Fruit fly (Drosophila melanogaster) whole organism, embryonic: ENCODE data around the gene cry.

Source experiments
- Antp ChIP-seq: fragments of 200-800 bp; sonication (Bioruptor generic); optimal IDR thresholded peaks from 3 replicates; lab custom pipeline; 2016; ENCODE audit warnings: missing biosample characterization, missing genetic modification characterization
- Atf6 ChIP-seq: fragments of 200-800 bp; sonication (Bioruptor generic); IDR thresholded peaks from 2 replicates; pipeline ENCODE4 v1.3.6; 2022; ENCODE audit warnings: missing biosample characterization, missing genetic modification characterization
- CG10209 ChIP-seq: fragments of 200-800 bp; sonication (Bioruptor generic); optimal IDR thresholded peaks from 3 replicates; lab custom pipeline; 2017; ENCODE audit warnings: missing biosample characterization, mild to moderate bottlenecking, missing genetic modification characterization, missing genetic modification reagents
- CG11247 ChIP-seq: fragments of 200-800 bp; sonication (Bioruptor generic); IDR thresholded peaks from 2 replicates; pipeline ENCODE4 v1.3.6; 2022; ENCODE audit warnings: missing biosample characterization, missing genetic modification characterization
- CG11696 ChIP-seq: fragments of 200-800 bp; sonication (Bioruptor generic); IDR thresholded peaks from 2 replicates; pipeline ENCODE4 v1.3.6; 2022; ENCODE audit warnings: missing biosample characterization, missing genetic modification characterization
- CG12071 ChIP-seq: fragments of 200-800 bp; sonication (Bioruptor generic); optimal IDR thresholded peaks from 3 replicates; lab custom pipeline; 2018; ENCODE audit warnings: missing biosample characterization, mild to moderate bottlenecking, missing genetic modification characterization
- CG12769 ChIP-seq: fragments of 200-800 bp; sonication (Bioruptor generic); optimal IDR thresholded peaks from 2 replicates; lab custom pipeline; 2019; ENCODE audit warnings: missing biosample characterization, mild to moderate bottlenecking, missing genetic modification characterization, moderate library complexity
- CG13894 ChIP-seq: fragments of 200-800 bp; sonication (Bioruptor generic); optimal IDR thresholded peaks from 3 replicates; lab custom pipeline; 2018; ENCODE audit warnings: missing biosample characterization, mild to moderate bottlenecking, missing genetic modification characterization, moderate library complexity
- CG14014 ChIP-seq: fragments of 200-800 bp; sonication (Bioruptor generic); IDR thresholded peaks from 2 replicates; pipeline ENCODE4 v1.3.6; 2022; ENCODE audit warnings: missing biosample characterization, missing genetic modification characterization
- CG17385 ChIP-seq: fragments of 200-800 bp; sonication (Bioruptor generic); optimal IDR thresholded peaks from 3 replicates; lab custom pipeline; 2018; ENCODE audit warnings: missing biosample characterization, mild to moderate bottlenecking, missing genetic modification characterization
- CG18599 ChIP-seq: fragments of 200-800 bp; sonication (Bioruptor generic); optimal IDR thresholded peaks from 3 replicates; lab custom pipeline; 2017; ENCODE audit warnings: missing biosample characterization, missing genetic modification characterization, mild to moderate bottlenecking, moderate library complexity, missing genetic modification reagents
- CG2889 ChIP-seq: fragments of 200-800 bp; sonication (Bioruptor generic); IDR thresholded peaks from 3 replicates; pipeline ENCODE4 v1.3.6; 2022; ENCODE audit warnings: missing biosample characterization, missing genetic modification characterization
- CG31365 ChIP-seq: fragments of 200-800 bp; sonication (Bioruptor generic); optimal IDR thresholded peaks from 2 replicates; lab custom pipeline; 2018; ENCODE audit warnings: missing biosample characterization, mild to moderate bottlenecking, missing genetic modification characterization
- CG4730 ChIP-seq: fragments of 200-800 bp; sonication (Bioruptor generic); IDR thresholded peaks from 2 replicates; pipeline ENCODE4 v1.3.6; 2022; ENCODE audit warnings: missing biosample characterization, missing genetic modification characterization
- CG4820 ChIP-seq: fragments of 200-800 bp; sonication (Bioruptor generic); optimal IDR thresholded peaks from 3 replicates; lab custom pipeline; 2016; ENCODE audit warnings: missing biosample characterization, missing genetic modification characterization
- CG7987 ChIP-seq: fragments of 200-800 bp; sonication (Bioruptor generic); optimal IDR thresholded peaks from 2 replicates; lab custom pipeline; 2018; ENCODE audit warnings: missing biosample characterization, mild to moderate bottlenecking, missing genetic modification characterization, moderate library complexity
- CG9797 ChIP-seq: fragments of 200-800 bp; sonication (Bioruptor generic); optimal IDR thresholded peaks from 3 replicates; lab custom pipeline; 2018; ENCODE audit warnings: missing biosample characterization, mild to moderate bottlenecking, missing genetic modification characterization
- CoRest ChIP-seq: fragments of 200-800 bp; sonication (Bioruptor generic); optimal IDR thresholded peaks from 3 replicates; lab custom pipeline; 2018; ENCODE audit warnings: missing biosample characterization, mild to moderate bottlenecking, missing genetic modification characterization, moderate library complexity
- Eip74EF ChIP-seq, 2 experiments: fragments of 200-800 bp in 1 of 2; fragments of >200 bp in 1 of 2; sonication (Bioruptor generic) in 1 of 2; optimal IDR thresholded peaks; 2 replicates each; lab custom pipeline; 2017 to 2019; ENCODE audit warnings: missing biosample characterization in 2 of 2, missing genetic modification characterization in 2 of 2, mild to moderate bottlenecking in 1 of 2, moderate library complexity in 1 of 2
- Fer1 ChIP-seq: fragments of 200-800 bp; sonication (Bioruptor generic); optimal IDR thresholded peaks from 2 replicates; lab custom pipeline; 2017; ENCODE audit warnings: missing biosample characterization, mild to moderate bottlenecking, missing genetic modification characterization
- Fer2 ChIP-seq: fragments of 200-800 bp; sonication (Bioruptor generic); optimal IDR thresholded peaks from 2 replicates; lab custom pipeline; 2018; ENCODE audit warnings: missing biosample characterization, mild to moderate bottlenecking, missing genetic modification characterization, moderate library complexity
- Fer3 ChIP-seq: fragments of 200-800 bp; sonication (Bioruptor generic); optimal IDR thresholded peaks from 2 replicates; lab custom pipeline; 2018; ENCODE audit warnings: missing biosample characterization, mild to moderate bottlenecking, missing genetic modification characterization, moderate library complexity
- Hmr ChIP-seq: fragments of 200-800 bp; sonication (Bioruptor generic); optimal IDR thresholded peaks from 3 replicates; lab custom pipeline; 2017; ENCODE audit warnings: mild to moderate bottlenecking, missing biosample characterization, missing genetic modification reagents, missing genetic modification characterization
- Hr78 ChIP-seq, 2 experiments: fragments of 200-800 bp in 1 of 2; fragments of >200 bp in 1 of 2; sonication (Bioruptor generic) in 1 of 2; optimal IDR thresholded peaks; 2 replicates each; lab custom pipeline; 2017 to 2019; ENCODE audit warnings: missing biosample characterization in 2 of 2, missing genetic modification characterization in 2 of 2, mild to moderate bottlenecking in 1 of 2, moderate library complexity in 1 of 2
- Lim3 ChIP-seq: fragments of 200-800 bp; sonication (Bioruptor generic); IDR thresholded peaks from 2 replicates; pipeline ENCODE4 v1.3.6; 2022; ENCODE audit warnings: missing biosample characterization, missing genetic modification characterization
- Med ChIP-seq: fragments of 200-800 bp; sonication (Bioruptor generic); peaks from one replicate; lab custom pipeline; 2016; ENCODE audit warnings: missing biosample characterization, missing genetic modification characterization, mild to moderate bottlenecking, inconsistent platforms, moderate library complexity
- Nf-YB ChIP-seq: fragments of 200-800 bp; sonication (Bioruptor generic); optimal IDR thresholded peaks from 3 replicates; lab custom pipeline; 2019; ENCODE audit warnings: missing biosample characterization, mild to moderate bottlenecking, missing genetic modification characterization, moderate library complexity
- PHDP ChIP-seq: fragments of 200-800 bp; sonication (Bioruptor generic); optimal IDR thresholded peaks from 3 replicates; lab custom pipeline; 2018; ENCODE audit warnings: missing biosample characterization, mild to moderate bottlenecking, missing genetic modification characterization, moderate library complexity
- Pdp1 ChIP-seq, 2 experiments: fragments of 200-800 bp; sonication (Bioruptor generic); optimal IDR thresholded peaks; 3 replicates each; lab custom pipeline; 2016; ENCODE audit warnings: missing biosample characterization in 2 of 2, missing genetic modification characterization in 2 of 2, mild to moderate bottlenecking in 1 of 2, moderate library complexity in 1 of 2
- Sry-β ChIP-seq: fragments of 200-800 bp; sonication (Bioruptor generic); optimal IDR thresholded peaks from 2 replicates; lab custom pipeline; 2018; ENCODE audit warnings: missing biosample characterization, mild to moderate bottlenecking, missing genetic modification characterization, moderate library complexity
- Ssrp ChIP-seq: fragments of 200-800 bp; sonication (Bioruptor generic); optimal IDR thresholded peaks from 2 replicates; lab custom pipeline; 2018; ENCODE audit warnings: missing biosample characterization, mild to moderate bottlenecking, missing genetic modification characterization, moderate library complexity
- Vsx1 ChIP-seq: fragments of 200-800 bp; sonication (Bioruptor generic); optimal IDR thresholded peaks from 2 replicates; lab custom pipeline; 2017; ENCODE audit warnings: missing biosample characterization, mild to moderate bottlenecking, missing genetic modification characterization, missing genetic modification reagents
- caup ChIP-seq: fragments of 200-800 bp; sonication (Bioruptor generic); optimal IDR thresholded peaks from 3 replicates; lab custom pipeline; 2017; ENCODE audit warnings: missing biosample characterization, mild to moderate bottlenecking, missing genetic modification characterization, moderate library complexity; ENCODE audit not compliant: severe bottlenecking
- chn ChIP-seq: fragments of 200-800 bp; sonication (Bioruptor generic); optimal IDR thresholded peaks from 2 replicates; lab custom pipeline; 2016; ENCODE audit warnings: missing biosample characterization, missing genetic modification characterization
- ci ChIP-seq: fragments of 200-800 bp; sonication (Bioruptor generic); IDR thresholded peaks from 3 replicates; pipeline ENCODE4 v1.3.6; 2022; ENCODE audit warnings: missing biosample characterization, missing genetic modification characterization
- eve ChIP-seq, 2 experiments: fragments of >200 bp; optimal IDR thresholded peaks; 2 replicates each; lab custom pipeline; 2017; ENCODE audit warnings: missing biosample characterization in 2 of 2, missing genetic modification characterization in 2 of 2
- exex ChIP-seq: fragments of 200-800 bp; sonication (Bioruptor generic); optimal IDR thresholded peaks from 4 replicates; lab custom pipeline; 2018; ENCODE audit warnings: missing biosample characterization, mild to moderate bottlenecking, missing genetic modification characterization, moderate library complexity
- eyg ChIP-seq: fragments of 200-800 bp; sonication (Bioruptor generic); optimal IDR thresholded peaks from 3 replicates; lab custom pipeline; 2016; ENCODE audit warnings: missing biosample characterization, missing genetic modification characterization
- gro ChIP-seq: fragments of 200-800 bp; sonication (Bioruptor generic); optimal IDR thresholded peaks from 2 replicates; lab custom pipeline; 2016; ENCODE audit warnings: missing biosample characterization, missing genetic modification characterization
- ham ChIP-seq: fragments of 200-800 bp; sonication (Bioruptor generic); IDR thresholded peaks from 2 replicates; pipeline ENCODE4 v1.3.6; 2022; ENCODE audit warnings: missing biosample characterization, missing genetic modification characterization
- insv ChIP-seq, 2 experiments: fragments of 200-800 bp; sonication (Bioruptor generic); optimal IDR thresholded peaks; 3 replicates each; lab custom pipeline; 2016 to 2018; ENCODE audit warnings: missing biosample characterization in 2 of 2, missing genetic modification characterization in 2 of 2
- inv ChIP-seq: fragments of 200-800 bp; sonication (Bioruptor generic); IDR thresholded peaks from 2 replicates; pipeline ENCODE4 v1.3.6; 2022; ENCODE audit warnings: missing biosample characterization, missing genetic modification characterization; ENCODE audit not compliant: partially characterized antibody
- lab ChIP-seq: fragments of 200-800 bp; sonication (Bioruptor generic); optimal IDR thresholded peaks from 3 replicates; lab custom pipeline; 2017; ENCODE audit warnings: missing biosample characterization, missing genetic modification characterization, mild to moderate bottlenecking, moderate library complexity, missing genetic modification reagents
- p53 ChIP-seq: fragments of 200-800 bp; sonication (Bioruptor generic); optimal IDR thresholded peaks from 2 replicates; lab custom pipeline; 2016; ENCODE audit warnings: missing biosample characterization, missing genetic modification characterization
- pfk ChIP-seq: fragments of 200-800 bp; sonication (Bioruptor generic); optimal IDR thresholded peaks from 2 replicates; lab custom pipeline; 2018; ENCODE audit warnings: missing biosample characterization, mild to moderate bottlenecking, missing genetic modification characterization, moderate library complexity
- sug ChIP-seq: fragments of 200-800 bp; optimal IDR thresholded peaks from 2 replicates; lab custom pipeline; 2019; ENCODE audit warnings: missing biosample characterization, mild to moderate bottlenecking, missing genetic modification characterization, moderate library complexity
- tgo ChIP-seq: fragments of 200-800 bp; sonication (Bioruptor generic); IDR thresholded peaks from 3 replicates; pipeline ENCODE4 v1.3.6; 2022; ENCODE audit warnings: missing biosample characterization, missing genetic modification characterization
- vvl ChIP-seq: fragments of 200-800 bp; sonication (Bioruptor generic); IDR thresholded peaks from 2 replicates; pipeline ENCODE4 v1.3.6; 2022; ENCODE audit warnings: missing biosample characterization, missing genetic modification characterization
- zf30C ChIP-seq: fragments of 200-800 bp; sonication (Bioruptor generic); optimal IDR thresholded peaks from 3 replicates; lab custom pipeline; 2018; ENCODE audit warnings: missing biosample characterization, mild to moderate bottlenecking, missing genetic modification characterization

cry gene

DNA sequence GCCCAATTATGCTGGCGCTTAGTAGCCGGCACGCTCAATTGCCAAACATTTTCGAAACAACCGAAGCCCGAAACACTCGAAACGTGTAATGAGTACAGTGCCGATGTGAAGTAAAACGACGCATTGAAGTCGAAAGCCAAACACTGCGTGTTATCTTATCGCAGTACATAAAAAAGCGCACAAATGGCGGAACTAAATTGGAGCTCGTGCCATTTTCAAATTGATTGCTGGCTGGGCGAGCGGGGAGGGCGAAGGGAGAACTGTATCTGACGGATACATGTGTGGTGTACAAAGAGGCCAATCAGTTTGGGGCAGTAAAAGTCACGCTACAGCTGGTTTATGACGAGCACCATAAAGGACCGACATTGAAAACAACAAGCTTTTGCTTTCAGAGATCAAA is 11.4 kb downstream of the cry start (continued):
- TF ChIP-seq vvl (GFP tag; lab: Robert Waterston, UW) (peak; percentile 20; the same call in 1 of the 2 replicates), Vsx1 (GFP tag; lab: Kevin White, UChicago) (peak; percentile 38), CG9797 (no peak), lab (GFP tag; lab: Kevin White, UChicago) (peak; percentile 74), Fer2 (tag; lab: Kevin White, UChicago) (peak; percentile 18), gro (GFP tag; lab: Kevin White, UChicago) (peak; percentile 62), insv (GFP tag; optimal IDR thresholded peaks at IDR 0.05; lab: Kevin White, UChicago) (no peak), sug (tag; lab: Kevin White, UChicago) (peak; percentile 92), ham (GFP tag; lab: Robert Waterston, UW) (no peak), CG17385 (GFP tag; lab: Kevin White, UChicago) (peak; percentile 11), CG31365 (tag; lab: Kevin White, UChicago) (peak; percentile 30), tgo (GFP tag; lab: Robert Waterston, UW) (no peak), CG12071 (GFP tag; lab: Kevin White, UChicago) (peak; percentile 48), CG7987 (GFP tag; lab: Kevin White, UChicago) (peak; percentile 17), CG4730 (no peak), Antp (GFP tag; lab: Kevin White, UChicago) (no peak), CG13894 (tag; lab: Kevin White, UChicago) (peak; percentile 61), CG18599 (GFP tag; lab: Kevin White, UChicago) (peak; percentile 24), CG11696 (GFP tag; lab: Robert Waterston, UW) (no peak), CG10209 (GFP tag; lab: Kevin White, UChicago) (no peak), ci (GFP tag; lab: Robert Waterston, UW) (peak; percentile 17; the same call in 1 of the 3 replicates), CG4820 (GFP tag; lab: Kevin White, UChicago) (no peak), pfk (GFP tag; lab: Kevin White, UChicago) (peak; percentile 29), exex (tag; lab: Kevin White, UChicago) (peak; percentile 93), Ssrp (no peak), Fer1 (GFP tag; lab: Kevin White, UChicago) (peak; percentile 48), inv (GFP tag; lab: Robert Waterston, UW) (0 out of 2 replicates have a peak, but pooled peaks have one; percentile 11), Sry-β (GFP tag; lab: Kevin White, UChicago) (no peak), p53 (GFP tag; lab: Kevin White, UChicago) (no peak), Med (peak; percentile 77), Fer3 (peak; percentile 0), Atf6 (GFP tag; lab: Robert Waterston, UW) (peak; percentile 44), caup (peak; percentile 66), Nf-YB (GFP tag; lab: Kevin White, UChicago) (peak; percentile 26), CoRest (tag; lab: Kevin White, UChicago) (no peak), Pdp1 (GFP tag; optimal IDR thresholded peaks at IDR 0.05; lab: Kevin White, UChicago) (no peak), CG14014 (GFP tag; lab: Robert Waterston, UW) (peak; percentile 34; the same call in 1 of the 2 replicates), CG12769 (tag; lab: Kevin White, UChicago) (peak; percentile 76), chn (GFP tag; lab: Kevin White, UChicago) (no peak), Hmr (GFP tag; lab: Kevin White, UChicago) (peak; percentile 25), Eip74EF (GFP tag; optimal IDR thresholded peaks at IDR 0.05; lab: Kevin White, UChicago) (peak in 1 of 2 experiments; percentile 59), Hr78 (GFP tag; optimal IDR thresholded peaks at IDR 0.05; lab: Kevin White, UChicago) (peak in 1 of 2 experiments; percentile 82), PHDP (tag; lab: Kevin White, UChicago) (peak; percentile 10), eve (GFP tag; optimal IDR thresholded peaks at IDR 0.05; lab: Kevin White, UChicago) (no peak), CG11247 (GFP tag; lab: Robert Waterston, UW) (no peak), CG2889 (no peak), zf30C (GFP tag; lab: Kevin White, UChicago) (no peak), Lim3 (peak; percentile 37; the same call in 1 of the 2 replicates), eyg (GFP tag; lab: Kevin White, UChicago) (no peak)
